Worm (Caenorhabditis elegans) whole organism, mixed stage, embryonic: ENCODE measurements around the gene F56F11.4.
"Not testable (repeated sequence)": the region's sequence is repeated elsewhere in the genome, so short reads cannot be mapped to it uniquely, and the experiment has no call there.

ENCODE experiments used
- ces-1 ChIP-seq: fragments of 150-350 bp; optimal IDR thresholded peaks from 2 replicates; lab custom pipeline; 2014; ENCODE audit warnings: missing biosample characterization, missing genetic modification reagents, missing genetic modification characterization
- cnd-1 ChIP-seq: fragments of 200-800 bp; sonication (Bioruptor generic); optimal IDR thresholded peaks from 2 replicates; lab custom pipeline; 2018; ENCODE audit warnings: mild to moderate bottlenecking, missing genetic modification characterization, missing compliant biosample characterization
- elt-3 ChIP-seq: fragments of 150-350 bp; optimal IDR thresholded peaks from 2 replicates; lab custom pipeline; 2014; ENCODE audit warnings: missing biosample characterization, missing genetic modification characterization
- mab-5 ChIP-seq: fragments of 150-350 bp; optimal IDR thresholded peaks from 2 replicates; lab custom pipeline; 2014; ENCODE audit warnings: missing biosample characterization, missing genetic modification characterization
- mep-1 ChIP-seq: fragments of 150-350 bp; optimal IDR thresholded peaks from 2 replicates; lab custom pipeline; 2017; ENCODE audit warnings: missing biosample characterization, missing genetic modification reagents, missing genetic modification characterization, inconsistent platforms
- nhr-76 ChIP-seq: sonication (generic microtip); optimal IDR thresholded peaks from 2 replicates; lab custom pipeline; 2017; ENCODE audit warnings: missing biosample characterization, missing genetic modification characterization
- unc-62 ChIP-seq: fragments of 150-350 bp; optimal IDR thresholded peaks from 2 replicates; lab custom pipeline; 2014; ENCODE audit warnings: missing biosample characterization, missing genetic modification reagents, missing genetic modification characterization

DNA sequence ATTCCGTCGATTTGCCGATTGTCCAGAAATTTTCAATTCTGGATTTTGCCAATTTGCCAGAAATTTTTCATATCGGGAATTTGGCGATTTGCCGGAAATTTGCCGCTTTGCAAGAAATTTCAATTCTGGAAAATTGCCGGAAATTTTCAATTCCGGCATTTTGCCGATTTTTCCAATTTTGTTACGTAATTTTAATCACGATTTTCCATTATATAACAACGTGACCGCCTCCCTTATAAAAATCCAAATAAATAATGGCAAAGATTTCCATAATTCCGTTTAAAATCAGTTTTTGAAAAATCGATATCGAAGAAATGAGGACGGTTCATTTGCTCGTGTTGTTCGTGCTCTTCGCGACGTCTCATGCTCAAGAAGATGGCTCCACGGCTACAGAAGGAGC, 9.3 kb upstream of the F56F11.4 start, which contains the start of gene H34I24.1:
- TF ChIP-seq unc-62 (GFP tag; lab: Kevin White, UChicago); elt-3 (tag; lab: Kevin White, UChicago); mep-1 (tag; lab: Kevin White, UChicago); cnd-1 (tag; lab: Kevin White, UChicago); nhr-76 (tag; lab: Kevin White, UChicago); ces-1 (GFP tag; lab: Kevin White, UChicago); mab-5: not testable (repeated sequence)
